Worm (Caenorhabditis elegans) whole organism, L4/young adult: ENCODE measurements around the gene irld-61.

Source experiments
- W03F9.2 ChIP-seq: fragments of 150-350 bp; optimal IDR thresholded peaks from 2 replicates; lab custom pipeline; 2014; ENCODE audit warnings: missing biosample characterization, missing genetic modification characterization
- dao-5 ChIP-seq: sonication (generic microtip); optimal IDR thresholded peaks from 2 replicates; lab custom pipeline; 2016; ENCODE audit warnings: missing genotype, missing genetic modification characterization, moderate library complexity, missing compliant biosample characterization

DNA sequence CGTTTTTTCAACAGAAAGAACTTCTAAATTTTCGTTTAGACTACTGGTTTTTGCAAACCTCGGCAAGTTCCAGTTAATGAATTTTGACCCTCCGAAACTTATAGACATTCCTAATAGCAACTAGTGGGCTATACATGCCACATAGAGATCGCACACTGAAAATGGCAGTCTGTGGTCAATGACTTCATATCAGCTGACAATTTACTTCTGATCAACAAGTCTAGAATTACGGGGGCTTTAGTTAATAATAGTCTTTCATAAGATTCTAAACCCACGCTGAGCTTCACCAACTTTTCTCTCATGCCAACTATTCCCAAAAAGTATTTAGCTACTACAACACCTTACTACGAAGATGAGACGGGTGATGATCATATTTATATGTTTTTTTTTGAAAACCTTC, 7.0 kb upstream of the irld-61 start, which contains the start of gene srw-9:
- TF ChIP-seq dao-5 (tag; lab: Kevin White, UChicago) (no peak), W03F9.2 (no peak)
